Fruit fly (Drosophila melanogaster): ENCODE measurements around the gene CG13083.

The CG13083 gene

DNA sequence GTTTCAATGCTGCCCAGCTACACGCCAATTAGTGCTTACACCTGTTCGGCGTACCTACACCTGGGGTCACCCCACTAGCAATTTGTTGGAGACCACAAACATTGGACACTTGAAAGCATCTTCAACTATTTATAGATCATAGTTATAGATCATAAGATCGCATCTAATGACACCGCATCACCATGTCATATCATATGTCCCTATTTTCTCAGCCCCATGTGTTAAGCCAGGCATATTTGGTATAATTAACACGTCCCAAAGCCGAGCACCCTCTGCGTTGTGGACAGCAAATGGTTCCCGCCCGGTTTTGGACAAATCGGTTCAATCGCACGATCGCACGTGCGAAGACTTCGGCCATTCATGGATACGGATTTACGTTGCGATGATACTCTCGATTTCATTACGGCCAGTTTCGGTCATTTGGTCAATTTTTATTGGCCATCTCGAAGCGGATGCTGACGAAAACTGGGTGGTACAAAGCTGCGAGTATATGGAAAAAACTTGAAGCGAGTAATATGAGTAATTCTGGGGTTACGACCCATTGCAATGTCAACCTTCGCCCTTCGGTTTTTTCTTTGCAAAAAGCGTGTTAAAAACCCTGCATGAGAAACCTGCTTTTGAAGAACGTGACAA lies 47.6 kb upstream of the CG13083 start (continued):
- TF ChIP-seq Eip93F (GFP tag; optimal IDR thresholded peaks at IDR 0.05) (no peak), OdsH (GFP tag; optimal IDR thresholded peaks at IDR 0.05) (peak; percentile 83), CG6854 (GFP tag; optimal IDR thresholded peaks at IDR 0.05) (no peak), cyc (GFP tag; optimal IDR thresholded peaks at IDR 0.05) (peak; percentile 36), CG6276 (GFP tag; optimal IDR thresholded peaks at IDR 0.05) (no peak), CG3032 (tag; optimal IDR thresholded peaks at IDR 0.05) (peak; percentile 54), CG11294 (GFP tag; IDR thresholded peaks at IDR 0.05) (no peak), CG11902 (GFP tag; optimal IDR thresholded peaks at IDR 0.05) (peak; percentile 22), CG3919 (GFP tag; optimal IDR thresholded peaks at IDR 0.05) (peak; percentile 48), Hr38 (GFP tag; optimal IDR thresholded peaks at IDR 0.05) (no peak), esn (GFP tag; optimal IDR thresholded peaks at IDR 0.05) (no peak), CG8319 (GFP tag; optimal IDR thresholded peaks at IDR 0.05) (peak; percentile 7), CG10631 (GFP tag; optimal IDR thresholded peaks at IDR 0.05) (peak; percentile 76), CG8119 (GFP tag; IDR thresholded peaks at IDR 0.05) (peak; percentile 77), achi (GFP tag; optimal IDR thresholded peaks at IDR 0.05) (peak; percentile 83), Ets96B (tag; optimal IDR thresholded peaks at IDR 0.05) (peak; percentile 81), dac (GFP tag; optimal IDR thresholded peaks at IDR 0.05) (peak; percentile 67), CG6792 (GFP tag; optimal IDR thresholded peaks at IDR 0.05) (peak; percentile 3), CG10669 (GFP tag; optimal IDR thresholded peaks at IDR 0.05) (peak; percentile 44), Met (GFP tag; optimal IDR thresholded peaks at IDR 0.05) (no peak), CG31627 (GFP tag; optimal IDR thresholded peaks at IDR 0.05) (peak; percentile 11)

- peak; percentile 43 for TF ChIP-seq Eip78C (GFP tag)
- TF ChIP-seq CG8319 (GFP tag; optimal IDR thresholded peaks at IDR 0.05): no peak
These were observed 47.0 kb upstream of the CG13083 start for dm6 chr2L:19440285-19440684.

- TF ChIP-seq CG3919 (GFP tag; optimal IDR thresholded peaks at IDR 0.05) (peak; percentile 6), CG6163 (GFP tag; IDR thresholded peaks at IDR 0.05) (peak; percentile 91), CG6808 (GFP tag; optimal IDR thresholded peaks at IDR 0.05) (peak; percentile 31), dsx (GFP tag; optimal IDR thresholded peaks at IDR 0.05; ENCODE audit: poor library complexity, severe bottlenecking) (peak; percentile 49), Ets96B (tag; optimal IDR thresholded peaks at IDR 0.05) (peak; percentile 9), CG31627 (GFP tag; optimal IDR thresholded peaks at IDR 0.05) (no peak), CG8632 (GFP tag; optimal IDR thresholded peaks at IDR 0.05) (peak; percentile 30), CG16779 (tag; optimal IDR thresholded peaks at IDR 0.05) (no peak), CG15336 (GFP tag; IDR thresholded peaks at IDR 0.05) (peak; percentile 25; the same call in 1 of the 2 replicates), Hr38 (GFP tag; optimal IDR thresholded peaks at IDR 0.05) (no peak), ss (GFP tag; optimal IDR thresholded peaks at IDR 0.05) (peak; percentile 14 to 58), eg (GFP tag; IDR thresholded peaks at IDR 0.05) (0 out of 3 replicates have a peak, but pooled peaks have one; percentile 34), vri (GFP tag; optimal IDR thresholded peaks at IDR 0.05) (peak; percentile 16), svp (GFP tag) (no peak), salr (GFP tag; optimal IDR thresholded peaks at IDR 0.05) (no peak), pdm3 (GFP tag; optimal IDR thresholded peaks at IDR 0.05) (peak; percentile 54), Sox102F (GFP tag; optimal IDR thresholded peaks at IDR 0.05) (no peak), acj6 (GFP tag; optimal IDR thresholded peaks at IDR 0.05) (peak; percentile 7), Met (GFP tag; optimal IDR thresholded peaks at IDR 0.05) (no peak), Eip75B (GFP tag; optimal IDR thresholded peaks at IDR 0.05) (peak; percentile 78), CG11762 (GFP tag; optimal IDR thresholded peaks at IDR 0.05; ENCODE audit: insufficient read depth) (no peak), CG1621 (tag; optimal IDR thresholded peaks at IDR 0.05) (peak; percentile 28), CG11294 (GFP tag; IDR thresholded peaks at IDR 0.05) (no peak), topi (GFP tag; optimal IDR thresholded peaks at IDR 0.05) (no peak), CG9139 (GFP tag; optimal IDR thresholded peaks at IDR 0.05) (no peak), CG3032 (tag; optimal IDR thresholded peaks at IDR 0.05) (peak; percentile 18)
These were observed 46.6 kb upstream of the CG13083 start for dm6 chr2L:19440732-19441131.
